Worm (Caenorhabditis elegans) whole organism, L1 larva: Measurements from ENCODE around the gene T24D5.2.

Source experiments
- aha-1 ChIP-seq: fragments of 150-350 bp; optimal IDR thresholded peaks from 2 replicates; lab custom pipeline; 2014; ENCODE audit warnings: missing biosample characterization, missing genetic modification characterization
- ceh-63 ChIP-seq: fragments of 200-800 bp; sonication (Bioruptor generic); optimal IDR thresholded peaks from 2 replicates; lab custom pipeline; 2018; ENCODE audit warnings: mild to moderate bottlenecking, missing genetic modification characterization, missing compliant biosample characterization
- ceh-82 ChIP-seq, 3 experiments: fragments of 150-350 bp in 1 of 3; sonication (generic microtip) in 2 of 3; optimal IDR thresholded peaks; 2 replicates each; lab custom pipeline; 2014 to 2017; ENCODE audit warnings: missing biosample characterization in 3 of 3, missing genetic modification characterization in 3 of 3
- dsc-1 ChIP-seq: sonication (generic microtip); optimal IDR thresholded peaks from 2 replicates; lab custom pipeline; 2016; ENCODE audit warnings: mild to moderate bottlenecking, missing genetic modification characterization, missing compliant biosample characterization
- lin-13 ChIP-seq: fragments of 150-350 bp; optimal IDR thresholded peaks from 2 replicates; lab custom pipeline; 2014; ENCODE audit warnings: missing biosample characterization, missing genetic modification reagents, missing genetic modification characterization
- lin-35 ChIP-seq, 2 experiments: fragments of 150-350 bp; optimal IDR thresholded peaks; 2 replicates each; lab custom pipeline; 2014; ENCODE audit warnings: missing biosample characterization in 2 of 2, missing genetic modification characterization in 2 of 2, missing genetic modification reagents in 2 of 2
- mdl-1 ChIP-seq, 2 experiments: fragments of 150-350 bp; optimal IDR thresholded peaks; 2 replicates each; lab custom pipeline; 2014 to 2017; ENCODE audit warnings: missing biosample characterization in 2 of 2, missing genetic modification characterization in 2 of 2, inconsistent platforms in 1 of 2
- unc-62 ChIP-seq: fragments of 150-350 bp; optimal IDR thresholded peaks from 2 replicates; lab custom pipeline; 2014; ENCODE audit warnings: missing biosample characterization, missing genetic modification reagents, missing genetic modification characterization
- unc-98 ChIP-seq: fragments of 200-800 bp; sonication (Bioruptor generic); IDR thresholded peaks from 2 replicates; pipeline ENCODE4 v1.3.6; 2022; ENCODE audit warnings: missing genetic modification characterization, missing compliant biosample characterization
- ztf-4 ChIP-seq: fragments of 150-350 bp; optimal IDR thresholded peaks from 2 replicates; lab custom pipeline; 2014; ENCODE audit warnings: missing biosample characterization, missing genetic modification characterization

DNA sequence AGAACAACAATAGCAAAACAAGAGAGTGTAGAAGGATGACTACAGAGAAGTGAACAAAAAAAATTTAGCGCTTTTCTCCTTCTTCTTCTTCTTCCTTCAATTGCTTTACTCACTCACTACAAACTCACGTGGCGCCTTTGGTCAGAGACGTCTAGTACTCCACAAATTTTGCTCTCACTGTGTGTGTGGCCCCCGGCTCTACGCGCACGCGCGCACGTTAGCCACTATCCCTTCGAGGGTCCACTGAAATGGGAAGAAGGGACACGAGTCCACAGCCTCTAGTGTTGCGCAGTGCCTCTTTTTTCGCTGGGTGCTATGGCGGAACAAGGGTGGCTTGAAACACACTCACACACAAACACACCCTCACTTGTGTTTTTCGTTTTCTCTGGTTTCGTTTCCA lies 43.0 kb upstream of the T24D5.2 start:
- TF ChIP-seq lin-35 (GFP tag; optimal IDR thresholded peaks at IDR 0.05; lab: Kevin White, UChicago) (peak in 1 of 2 experiments; percentile 19), lin-13 (GFP tag; lab: Kevin White, UChicago) (no peak), ceh-82 (tag; optimal IDR thresholded peaks at IDR 0.05; lab: Kevin White, UChicago) (peak; percentile 27 to 37 (median 33)), ceh-63 (GFP tag; lab: Kevin White, UChicago) (no peak), unc-98 (GFP tag; lab: Robert Waterston, UW) (no peak), dsc-1 (tag; lab: Kevin White, UChicago) (peak; percentile 30), mdl-1 (tag; optimal IDR thresholded peaks at IDR 0.05; lab: Kevin White, UChicago) (peak in 1 of 2 experiments; percentile 50), aha-1 (tag; lab: Kevin White, UChicago) (no peak), ztf-4 (tag; lab: Kevin White, UChicago) (no peak), unc-62 (no peak)
